In the genomic region with DNA sequence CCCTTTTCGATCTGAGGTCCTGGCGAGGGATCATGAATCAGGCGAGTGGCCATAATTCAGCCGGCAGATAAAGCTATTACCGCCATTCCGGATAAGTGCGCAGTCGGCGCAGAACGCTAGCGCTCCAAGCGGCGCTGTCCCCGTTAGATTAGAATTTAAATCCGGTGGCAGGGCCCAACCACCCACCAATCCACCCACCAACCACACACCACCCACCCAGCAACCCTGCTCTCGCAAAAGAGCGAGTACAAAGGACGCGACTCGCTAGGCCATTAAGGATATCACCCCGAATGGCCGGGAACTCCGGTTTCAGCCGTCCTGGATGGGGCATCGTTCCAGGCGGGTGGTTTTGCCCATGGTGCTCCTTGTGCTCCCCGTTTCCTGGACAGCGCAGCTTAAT, we compare ENCODE assay signal across 2 fruit fly cellular contexts.
TF ChIP-seq lines count a peak whose summit lies in the region.

No protein-coding gene starts in this region.

- TF ChIP-seq CTCF in whole organism, embryonic (GFP tag; optimal IDR thresholded peaks at IDR 0.05; lab: Kevin White, UChicago), result peak; percentile 56

TF ChIP-seq in whole organism, embryonic, 481 proteins besides CTCF, POLR2A, EP300 and RAD21:
- peak; percentile 78 for TF ChIP-seq Nf-YB (GFP tag; optimal IDR thresholded peaks at IDR 0.05; lab: Kevin White, UChicago)
- peak; percentile 78 for TF ChIP-seq Nf-YC (tag; optimal IDR thresholded peaks at IDR 0.05; lab: Kevin White, UChicago)
- TF ChIP-seq Adf1 (GFP tag; IDR thresholded peaks at IDR 0.05; lab: Robert Waterston, UW), result peak; percentile 43; the same call in 1 of the 2 replicates
- TF ChIP-seq Hr51 (GFP tag; optimal IDR thresholded peaks at IDR 0.05; lab: Kevin White, UChicago), result peak in 1 of 2 experiments; percentile 14
- TF ChIP-seq repo (GFP tag; optimal IDR thresholded peaks at IDR 0.05; lab: Kevin White, UChicago), result no peak
- no peak for TF ChIP-seq pho (GFP tag; optimal IDR thresholded peaks at IDR 0.05; lab: Kevin White, UChicago)
- no peak for TF ChIP-seq NFAT (GFP tag; IDR thresholded peaks at IDR 0.05; lab: Robert Waterston, UW)
- TF ChIP-seq seq (GFP tag; IDR thresholded peaks at IDR 0.05; lab: Robert Waterston, UW), result peak; percentile 83; the same call in 1 of the 2 replicates
- TF ChIP-seq oc (tag; optimal IDR thresholded peaks at IDR 0.05; lab: Kevin White, UChicago), result peak; percentile 41
- no peak for TF ChIP-seq shn (GFP tag; optimal IDR thresholded peaks at IDR 0.05; lab: Kevin White, UChicago)
- no peak for TF ChIP-seq tna (GFP tag; IDR thresholded peaks at IDR 0.05; lab: Robert Waterston, UW; ENCODE audit: partially characterized antibody)
- peak; percentile 36; the same call in 2 of the 3 replicates for TF ChIP-seq zen2 (GFP tag; IDR thresholded peaks at IDR 0.05; lab: Robert Waterston, UW; ENCODE audit: partially characterized antibody)
- no peak for TF ChIP-seq CG10209 (GFP tag; optimal IDR thresholded peaks at IDR 0.05; lab: Kevin White, UChicago)
- TF ChIP-seq CG3995 (GFP tag; optimal IDR thresholded peaks at IDR 0.05; lab: Kevin White, UChicago), result no peak
- TF ChIP-seq Dll (GFP tag; IDR thresholded peaks at IDR 0.05; lab: Robert Waterston, UW; ENCODE audit: partially characterized antibody), result no peak
- peak; percentile 46 for TF ChIP-seq ewg (GFP tag; optimal IDR thresholded peaks at IDR 0.05; lab: Kevin White, UChicago)
- peak; percentile 53 for TF ChIP-seq Med (GFP tag; lab: Kevin White, UChicago)
- TF ChIP-seq CG11696 (GFP tag; IDR thresholded peaks at IDR 0.05; lab: Robert Waterston, UW), result no peak
- no peak for TF ChIP-seq az2 (GFP tag; optimal IDR thresholded peaks at IDR 0.05; lab: Kevin White, UChicago)
- TF ChIP-seq corto (GFP tag; optimal IDR thresholded peaks at IDR 0.05; lab: Kevin White, UChicago), result no peak
- TF ChIP-seq jumu (GFP tag; optimal IDR thresholded peaks at IDR 0.05; lab: Kevin White, UChicago), result no peak
- peak; percentile 99 for TF ChIP-seq abd-A (tag; optimal IDR thresholded peaks at IDR 0.05; lab: Kevin White, UChicago)

TF ChIP-seq in whole organism, prepupa, 60 proteins besides CTCF, POLR2A, EP300 and RAD21:
- TF ChIP-seq OdsH (GFP tag; optimal IDR thresholded peaks at IDR 0.05; lab: Kevin White, UChicago), result no peak
- no peak for TF ChIP-seq achi (GFP tag; optimal IDR thresholded peaks at IDR 0.05; lab: Kevin White, UChicago)
- TF ChIP-seq lz (GFP tag; optimal IDR thresholded peaks at IDR 0.05; lab: Kevin White, UChicago), result no peak
- TF ChIP-seq cyc (GFP tag; optimal IDR thresholded peaks at IDR 0.05; lab: Kevin White, UChicago), result no peak
- no peak for TF ChIP-seq topi (GFP tag; optimal IDR thresholded peaks at IDR 0.05; lab: Kevin White, UChicago)
- TF ChIP-seq CG6792 (GFP tag; optimal IDR thresholded peaks at IDR 0.05; lab: Kevin White, UChicago), result no peak
- no peak for TF ChIP-seq CG34406 (GFP tag; optimal IDR thresholded peaks at IDR 0.05; lab: Kevin White, UChicago)
- no peak for TF ChIP-seq CG8632 (GFP tag; optimal IDR thresholded peaks at IDR 0.05; lab: Kevin White, UChicago)
- TF ChIP-seq svp (GFP tag; lab: Kevin White, UChicago), result peak; percentile 26
